Fruit fly (Drosophila melanogaster) whole organism, wandering third instar larva: Measurements from ENCODE around the gene CG42579.
"Not testable (repeated sequence)": the region's sequence is repeated elsewhere in the genome, so short reads cannot be mapped to it uniquely, and the experiment has no call there.

Source experiments
- Abd-B ChIP-seq: fragments of >200 bp; optimal IDR thresholded peaks from 2 replicates; lab custom pipeline; 2017; ENCODE audit warnings: missing biosample characterization, missing genetic modification characterization
- CG32264 ChIP-seq: fragments of 200-800 bp; sonication (Bioruptor generic); optimal IDR thresholded peaks from 2 replicates; lab custom pipeline; 2016; ENCODE audit warnings: missing biosample characterization, missing genetic modification characterization
- CG9705 ChIP-seq: fragments of 200-800 bp; sonication (Bioruptor generic); optimal IDR thresholded peaks from 2 replicates; lab custom pipeline; 2018; ENCODE audit warnings: missing biosample characterization, mild to moderate bottlenecking, missing genetic modification characterization
- CrebA ChIP-seq: fragments of 200-800 bp; sonication (Bioruptor generic); optimal IDR thresholded peaks from 2 replicates; lab custom pipeline; 2016; ENCODE audit warnings: missing biosample characterization, mild to moderate bottlenecking, missing genetic modification characterization, borderline replicate concordance
- Dfd ChIP-seq: fragments of >200 bp; optimal IDR thresholded peaks from 2 replicates; lab custom pipeline; 2017; ENCODE audit warnings: missing biosample characterization, missing genetic modification characterization
- Dif ChIP-seq: fragments of 200-275, 200-300 bp; sonication (Bioruptor generic); optimal IDR thresholded peaks from 2 replicates; lab custom pipeline; 2018; ENCODE audit warnings: missing biosample characterization, missing genetic modification characterization; ENCODE audit not compliant: partially characterized antibody
- GATAd ChIP-seq: sonication (Bioruptor generic); optimal IDR thresholded peaks from 2 replicates; lab custom pipeline; 2016; ENCODE audit warnings: missing biosample characterization, missing genetic modification characterization
- HLH106 ChIP-seq: fragments of 200-800 bp; optimal IDR thresholded peaks from 3 replicates; lab custom pipeline; 2019; ENCODE audit warnings: missing biosample characterization, mild to moderate bottlenecking, missing genetic modification characterization, moderate library complexity
- Hnf4 ChIP-seq: fragments of 200-800 bp; sonication (Bioruptor generic); optimal IDR thresholded peaks from 2 replicates; lab custom pipeline; 2016; ENCODE audit warnings: missing biosample characterization, mild to moderate bottlenecking, missing genetic modification characterization
- Hr78 ChIP-seq: fragments of >200 bp; optimal IDR thresholded peaks from 2 replicates; lab custom pipeline; 2017; ENCODE audit warnings: missing biosample characterization, missing genetic modification characterization
- Jra ChIP-seq: sonication (Bioruptor generic); optimal IDR thresholded peaks from 2 replicates; lab custom pipeline; 2016; ENCODE audit warnings: missing biosample characterization, missing genetic modification characterization
- Mio ChIP-seq: sonication (Bioruptor generic); optimal IDR thresholded peaks from 2 replicates; lab custom pipeline; 2016; ENCODE audit warnings: missing biosample characterization, missing genetic modification characterization
- Myc ChIP-seq: fragments of >200 bp; optimal IDR thresholded peaks from 2 replicates; lab custom pipeline; 2017
- N ChIP-seq: fragments of >200 bp; optimal IDR thresholded peaks from 2 replicates; lab custom pipeline; 2018; ENCODE audit warnings: missing biosample characterization, missing external identifiers, missing genetic modification characterization
- OdsH ChIP-seq: fragments of 200-800 bp; sonication (Bioruptor generic); optimal IDR thresholded peaks from 2 replicates; lab custom pipeline; 2016; ENCODE audit warnings: missing biosample characterization, mild to moderate bottlenecking, missing genetic modification characterization
- Rel ChIP-seq, 2 experiments: fragments of 200-800 bp; sonication (Bioruptor generic) in 1 of 2; optimal IDR thresholded peaks; 2 replicates in 1 of 2; 3 replicates in 1 of 2; lab custom pipeline; 2016 to 2019; ENCODE audit warnings: mild to moderate bottlenecking in 2 of 2, missing biosample characterization in 2 of 2, missing genetic modification characterization in 2 of 2, moderate library complexity in 1 of 2
- Sp1 ChIP-seq: fragments of 200-800 bp; sonication (Bioruptor generic); optimal IDR thresholded peaks from 3 replicates; lab custom pipeline; 2019; ENCODE audit warnings: missing biosample characterization, mild to moderate bottlenecking, missing genetic modification characterization, moderate library complexity
- Vsx2 ChIP-seq: fragments of 200-300, 225-300 bp; sonication (Bioruptor generic); optimal IDR thresholded peaks from 2 replicates; lab custom pipeline; 2018; ENCODE audit warnings: missing biosample characterization, missing genetic modification characterization; ENCODE audit not compliant: partially characterized antibody
- br ChIP-seq: fragments of 200-800 bp; sonication (Bioruptor generic); optimal IDR thresholded peaks from 2 replicates; lab custom pipeline; 2016; ENCODE audit warnings: missing biosample characterization, missing genetic modification characterization
- brk ChIP-seq: fragments of 200-800 bp; sonication (Bioruptor generic); optimal IDR thresholded peaks from 2 replicates; lab custom pipeline; 2016; ENCODE audit warnings: missing biosample characterization, mild to moderate bottlenecking, missing genetic modification characterization
- dl ChIP-seq, 2 experiments: fragments of 175-275, 200-275 bp in 1 of 2; fragments of 200-275 bp in 1 of 2; sonication (Bioruptor generic); optimal IDR thresholded peaks; lab custom pipeline; 2018; ENCODE audit warnings: mild to moderate bottlenecking in 2 of 2, missing biosample characterization in 2 of 2, missing genetic modification characterization in 2 of 2, moderate library complexity in 2 of 2; ENCODE audit not compliant: partially characterized antibody in 2 of 2, insufficient read depth in 1 of 2
- dmrt93B ChIP-seq: fragments of 200-800 bp; sonication (Bioruptor generic); optimal IDR thresholded peaks from 2 replicates; lab custom pipeline; 2018; ENCODE audit warnings: missing biosample characterization, mild to moderate bottlenecking, missing genetic modification characterization
- dsf ChIP-seq: sonication (Bioruptor generic); optimal IDR thresholded peaks from 2 replicates; lab custom pipeline; 2016; ENCODE audit warnings: missing biosample characterization, missing genetic modification characterization, borderline replicate concordance
- ey ChIP-seq: fragments of 200-800 bp; sonication (Bioruptor generic); optimal IDR thresholded peaks from 2 replicates; lab custom pipeline; 2016; ENCODE audit warnings: missing biosample characterization, missing genetic modification characterization
- foxo ChIP-seq, 2 experiments: fragments of 200-800 bp; sonication (Bioruptor generic); optimal IDR thresholded peaks; 2 replicates in 1 of 2; 3 replicates in 1 of 2; lab custom pipeline; 2016 to 2017; ENCODE audit warnings: missing biosample characterization in 2 of 2, missing genetic modification characterization in 2 of 2
- fru ChIP-seq: fragments of 200-800 bp; sonication (Bioruptor generic); optimal IDR thresholded peaks from 3 replicates; lab custom pipeline; 2016; ENCODE audit warnings: missing biosample characterization, mild to moderate bottlenecking, missing genetic modification characterization
- h ChIP-seq: fragments of 200-800 bp; sonication (Bioruptor generic); optimal IDR thresholded peaks from 3 replicates; lab custom pipeline; 2016; ENCODE audit warnings: missing biosample characterization, mild to moderate bottlenecking, missing genetic modification characterization
- jim ChIP-seq: fragments of 175-275, 200-325 bp; sonication (Bioruptor generic); optimal IDR thresholded peaks from 2 replicates; lab custom pipeline; 2016; ENCODE audit warnings: missing biosample characterization, mild to moderate bottlenecking, missing genetic modification characterization
- lola ChIP-seq: fragments of >200 bp; optimal IDR thresholded peaks from 2 replicates; lab custom pipeline; 2017; ENCODE audit warnings: missing biosample characterization, missing genetic modification characterization
- pan ChIP-seq: fragments of >200 bp; optimal IDR thresholded peaks from 2 replicates; lab custom pipeline; 2017
- psq ChIP-seq: fragments of 200-800 bp; sonication (Bioruptor generic); optimal IDR thresholded peaks from 3 replicates; lab custom pipeline; 2017; ENCODE audit warnings: missing biosample characterization, mild to moderate bottlenecking, missing genetic modification characterization, moderate library complexity
- rgr ChIP-seq: fragments of 200-800 bp; sonication (Bioruptor generic); optimal IDR thresholded peaks from 3 replicates; lab custom pipeline; 2016; ENCODE audit warnings: missing biosample characterization, mild to moderate bottlenecking, missing genetic modification characterization
- sage ChIP-seq: fragments of 200-800 bp; sonication (Bioruptor generic); optimal IDR thresholded peaks from 2 replicates; lab custom pipeline; 2016; ENCODE audit warnings: missing biosample characterization, mild to moderate bottlenecking, missing genetic modification characterization
- sv ChIP-seq: fragments of 200-800 bp; sonication (Bioruptor generic); optimal IDR thresholded peaks from 3 replicates; lab custom pipeline; 2016; ENCODE audit warnings: missing biosample characterization, missing genetic modification characterization
- tai ChIP-seq: sonication (Bioruptor generic); optimal IDR thresholded peaks from 2 replicates; lab custom pipeline; 2016; ENCODE audit warnings: missing biosample characterization, missing genetic modification characterization
- woc ChIP-seq: sonication (Bioruptor generic); optimal IDR thresholded peaks from 2 replicates; lab custom pipeline; 2016; ENCODE audit warnings: missing biosample characterization, mild to moderate bottlenecking, missing genetic modification characterization

Gene CG42579

dm6 chrX:20527331-20527730 lies at the start of gene CG42579:
Gene CG42579, plus strand, starts transcription at chrX:20527631.
- not testable (repeated sequence) for TF ChIP-seq Dfd (GFP tag; lab: Kevin White, UChicago); Abd-B (GFP tag; lab: Kevin White, UChicago); pan (lab: Kevin White, UChicago)

DNA sequence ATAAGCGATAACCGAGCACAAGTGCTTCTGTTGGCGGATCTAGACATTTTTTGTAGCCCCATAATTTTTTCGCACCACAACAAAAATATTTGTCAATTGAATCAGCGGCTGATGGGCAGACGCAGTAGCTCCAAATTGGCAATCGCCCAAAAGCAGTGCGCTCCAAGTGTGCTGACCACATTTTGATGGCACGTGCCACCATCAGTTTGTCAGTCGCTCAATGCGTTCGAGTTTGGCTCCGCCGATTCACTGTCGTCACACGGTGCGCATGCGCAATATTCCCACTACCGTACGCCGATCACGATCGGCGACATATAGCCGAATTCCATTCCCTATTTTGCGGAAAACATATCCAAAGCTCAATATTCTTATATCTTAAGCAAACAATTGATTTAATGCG lies 48.8 kb upstream of the CG42579 start:
- no peak for TF ChIP-seq dsf (GFP tag; lab: Kevin White, UChicago)
- TF ChIP-seq CrebA (GFP tag; lab: Kevin White, UChicago), result no peak
- TF ChIP-seq rgr, result no peak
- no peak for TF ChIP-seq dl (GFP tag; optimal IDR thresholded peaks at IDR 0.05; lab: Kevin White, UChicago; ENCODE audit: insufficient read depth in 1 of 2, partially characterized antibody in 2 of 2)
- TF ChIP-seq Sp1 (GFP tag; lab: Kevin White, UChicago), result no peak
- TF ChIP-seq CG32264 (GFP tag; lab: Kevin White, UChicago), result no peak
- no peak for TF ChIP-seq GATAd (GFP tag; lab: Kevin White, UChicago)
- no peak for TF ChIP-seq fru (GFP tag; lab: Kevin White, UChicago)

DNA sequence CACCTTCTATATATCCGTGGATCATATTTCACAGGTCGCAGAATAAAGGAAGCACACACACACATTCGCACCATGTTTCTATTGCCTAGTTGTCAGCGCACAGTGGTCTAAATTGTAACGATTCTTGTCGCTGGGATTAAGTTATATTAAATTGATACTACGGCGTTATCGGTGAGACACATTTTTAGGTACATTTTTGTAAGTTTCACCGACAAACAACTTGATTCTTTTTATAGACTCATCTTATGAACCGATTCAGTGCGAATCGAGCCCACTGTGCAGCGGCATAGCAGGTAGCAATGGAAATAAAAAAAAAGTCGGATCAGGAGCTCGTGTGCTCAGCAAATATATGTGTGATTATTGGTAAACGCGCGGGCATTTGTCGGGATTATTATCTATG lies 47.0 kb upstream of the CG42579 start:
- TF ChIP-seq dmrt93B (GFP tag; lab: Kevin White, UChicago), result peak; percentile 22
- peak; percentile 56 for TF ChIP-seq fru (GFP tag; lab: Kevin White, UChicago)
- peak; percentile 69 for TF ChIP-seq psq
- peak; percentile 25 for TF ChIP-seq Mio (GFP tag; lab: Kevin White, UChicago)
- TF ChIP-seq woc, result peak; percentile 57
- TF ChIP-seq CG32264 (GFP tag; lab: Kevin White, UChicago), result peak; percentile 8
- TF ChIP-seq Dfd (GFP tag; lab: Kevin White, UChicago), result no peak
- TF ChIP-seq jim (GFP tag; lab: Kevin White, UChicago), result no peak
- no peak for TF ChIP-seq brk (GFP tag; lab: Kevin White, UChicago)
- TF ChIP-seq br, result peak; percentile 80
- no peak for TF ChIP-seq Dif (GFP tag; lab: Kevin White, UChicago)
- no peak for TF ChIP-seq N (GFP tag; lab: Kevin White, UChicago)
- TF ChIP-seq h (GFP tag; lab: Kevin White, UChicago), result peak; percentile 87
- no peak for TF ChIP-seq Myc (lab: Kevin White, UChicago)
- TF ChIP-seq sv (GFP tag; lab: Kevin White, UChicago), result peak; percentile 69
- peak; percentile 30 to 73 for TF ChIP-seq foxo (GFP tag; optimal IDR thresholded peaks at IDR 0.05; lab: Kevin White, UChicago)
- peak; percentile 86 for TF ChIP-seq rgr
- no peak for TF ChIP-seq Jra
- TF ChIP-seq ey, result peak; percentile 83
- peak; percentile 11 for TF ChIP-seq Rel (GFP tag; optimal IDR thresholded peaks at IDR 0.05; lab: Kevin White, UChicago)
- no peak for TF ChIP-seq Rel (tag; optimal IDR thresholded peaks at IDR 0.05; lab: Kevin White, UChicago)
- TF ChIP-seq sage (GFP tag; lab: Kevin White, UChicago), result peak; percentile 67
- peak; percentile 70 for TF ChIP-seq OdsH (GFP tag; lab: Kevin White, UChicago)
- no peak for TF ChIP-seq tai (GFP tag; lab: Kevin White, UChicago)

DNA sequence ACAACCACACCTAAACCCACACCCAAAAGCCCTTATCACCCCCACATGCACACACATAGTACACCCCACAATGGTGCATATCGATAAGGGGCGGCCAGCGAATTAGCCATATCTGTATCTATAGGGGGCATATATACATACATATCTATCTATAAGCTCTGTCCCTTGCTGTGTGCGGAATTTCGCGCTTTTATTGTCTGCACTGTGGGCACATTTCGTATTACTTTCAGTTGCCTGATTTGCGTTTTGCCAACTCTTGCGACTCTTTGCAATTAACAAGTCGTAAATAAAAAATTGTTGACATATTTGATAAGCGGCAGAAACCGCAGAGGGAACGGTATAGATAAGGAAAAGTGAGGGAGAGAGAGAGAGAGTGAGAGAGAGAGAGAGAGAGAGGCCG lies 46.0 kb upstream of the CG42579 start:
- TF ChIP-seq N (GFP tag; lab: Kevin White, UChicago) (no peak), woc (no peak), OdsH (GFP tag; lab: Kevin White, UChicago) (no peak), GATAd (GFP tag; lab: Kevin White, UChicago) (no peak), foxo (GFP tag; optimal IDR thresholded peaks at IDR 0.05; lab: Kevin White, UChicago) (no peak), tai (GFP tag; lab: Kevin White, UChicago) (no peak), Jra (no peak), Rel (GFP tag; optimal IDR thresholded peaks at IDR 0.05; lab: Kevin White, UChicago) (no peak), Rel (tag; optimal IDR thresholded peaks at IDR 0.05; lab: Kevin White, UChicago) (peak; percentile 45), Hr78 (no peak), br (peak; percentile 33), CG9705 (GFP tag; lab: Kevin White, UChicago) (no peak), dsf (GFP tag; lab: Kevin White, UChicago) (no peak), Myc (lab: Kevin White, UChicago) (no peak), sage (GFP tag; lab: Kevin White, UChicago) (no peak), dl (GFP tag; optimal IDR thresholded peaks at IDR 0.05; lab: Kevin White, UChicago; ENCODE audit: insufficient read depth in 1 of 2, partially characterized antibody in 2 of 2) (no peak), lola (GFP tag; lab: Kevin White, UChicago) (no peak), rgr (peak; percentile 18), fru (GFP tag; lab: Kevin White, UChicago) (peak; percentile 59), Sp1 (GFP tag; lab: Kevin White, UChicago) (peak; percentile 38), Hnf4 (peak; percentile 3), psq (peak; percentile 6), jim (GFP tag; lab: Kevin White, UChicago) (no peak), h (GFP tag; lab: Kevin White, UChicago) (peak; percentile 36), Dfd (GFP tag; lab: Kevin White, UChicago) (no peak), brk (GFP tag; lab: Kevin White, UChicago) (peak; percentile 10), Vsx2 (GFP tag; lab: Kevin White, UChicago) (no peak), CG32264 (GFP tag; lab: Kevin White, UChicago) (no peak), HLH106 (tag; lab: Kevin White, UChicago) (no peak)
- TF ChIP-seq, all 38 proteins: peak for 9
